Fruit fly (Drosophila melanogaster) whole organism, wandering third instar larva: ENCODE results near the gene RunxB.
A peak's percentile ranks its signal among the peaks of the same experiment; 100 is the strongest.

Source experiments
- Abd-B ChIP-seq: fragments of >200 bp; optimal IDR thresholded peaks from 2 replicates; lab custom pipeline; 2017; ENCODE audit warnings: missing biosample characterization, missing genetic modification characterization
- CG32264 ChIP-seq: fragments of 200-800 bp; sonication (Bioruptor generic); optimal IDR thresholded peaks from 2 replicates; lab custom pipeline; 2016; ENCODE audit warnings: missing biosample characterization, missing genetic modification characterization
- CG9705 ChIP-seq: fragments of 200-800 bp; sonication (Bioruptor generic); optimal IDR thresholded peaks from 2 replicates; lab custom pipeline; 2018; ENCODE audit warnings: missing biosample characterization, mild to moderate bottlenecking, missing genetic modification characterization
- CrebA ChIP-seq: fragments of 200-800 bp; sonication (Bioruptor generic); optimal IDR thresholded peaks from 2 replicates; lab custom pipeline; 2016; ENCODE audit warnings: missing biosample characterization, mild to moderate bottlenecking, missing genetic modification characterization, borderline replicate concordance
- Dfd ChIP-seq: fragments of >200 bp; optimal IDR thresholded peaks from 2 replicates; lab custom pipeline; 2017; ENCODE audit warnings: missing biosample characterization, missing genetic modification characterization
- Dif ChIP-seq: fragments of 200-275, 200-300 bp; sonication (Bioruptor generic); optimal IDR thresholded peaks from 2 replicates; lab custom pipeline; 2018; ENCODE audit warnings: missing biosample characterization, missing genetic modification characterization; ENCODE audit not compliant: partially characterized antibody
- GATAd ChIP-seq: sonication (Bioruptor generic); optimal IDR thresholded peaks from 2 replicates; lab custom pipeline; 2016; ENCODE audit warnings: missing biosample characterization, missing genetic modification characterization
- HLH106 ChIP-seq: fragments of 200-800 bp; optimal IDR thresholded peaks from 3 replicates; lab custom pipeline; 2019; ENCODE audit warnings: missing biosample characterization, mild to moderate bottlenecking, missing genetic modification characterization, moderate library complexity
- Hnf4 ChIP-seq: fragments of 200-800 bp; sonication (Bioruptor generic); optimal IDR thresholded peaks from 2 replicates; lab custom pipeline; 2016; ENCODE audit warnings: missing biosample characterization, mild to moderate bottlenecking, missing genetic modification characterization
- Hr78 ChIP-seq: fragments of >200 bp; optimal IDR thresholded peaks from 2 replicates; lab custom pipeline; 2017; ENCODE audit warnings: missing biosample characterization, missing genetic modification characterization
- Hr83 ChIP-seq: fragments of 200-300 bp; sonication (Bioruptor generic); optimal IDR thresholded peaks from 2 replicates; lab custom pipeline; 2016; ENCODE audit warnings: missing biosample characterization, mild to moderate bottlenecking, missing genetic modification characterization, moderate library complexity; ENCODE audit not compliant: poor library complexity, severe bottlenecking
- Jra ChIP-seq: sonication (Bioruptor generic); optimal IDR thresholded peaks from 2 replicates; lab custom pipeline; 2016; ENCODE audit warnings: missing biosample characterization, missing genetic modification characterization
- Mio ChIP-seq: sonication (Bioruptor generic); optimal IDR thresholded peaks from 2 replicates; lab custom pipeline; 2016; ENCODE audit warnings: missing biosample characterization, missing genetic modification characterization
- Myc ChIP-seq: fragments of >200 bp; optimal IDR thresholded peaks from 2 replicates; lab custom pipeline; 2017
- N ChIP-seq: fragments of >200 bp; optimal IDR thresholded peaks from 2 replicates; lab custom pipeline; 2018; ENCODE audit warnings: missing biosample characterization, missing external identifiers, missing genetic modification characterization
- OdsH ChIP-seq: fragments of 200-800 bp; sonication (Bioruptor generic); optimal IDR thresholded peaks from 2 replicates; lab custom pipeline; 2016; ENCODE audit warnings: missing biosample characterization, mild to moderate bottlenecking, missing genetic modification characterization
- Rel ChIP-seq, 2 experiments: fragments of 200-800 bp; sonication (Bioruptor generic) in 1 of 2; optimal IDR thresholded peaks; 2 replicates in 1 of 2; 3 replicates in 1 of 2; lab custom pipeline; 2016 to 2019; ENCODE audit warnings: mild to moderate bottlenecking in 2 of 2, missing biosample characterization in 2 of 2, missing genetic modification characterization in 2 of 2, moderate library complexity in 1 of 2
- Sp1 ChIP-seq: fragments of 200-800 bp; sonication (Bioruptor generic); optimal IDR thresholded peaks from 3 replicates; lab custom pipeline; 2019; ENCODE audit warnings: missing biosample characterization, mild to moderate bottlenecking, missing genetic modification characterization, moderate library complexity
- Vsx2 ChIP-seq: fragments of 200-300, 225-300 bp; sonication (Bioruptor generic); optimal IDR thresholded peaks from 2 replicates; lab custom pipeline; 2018; ENCODE audit warnings: missing biosample characterization, missing genetic modification characterization; ENCODE audit not compliant: partially characterized antibody
- br ChIP-seq: fragments of 200-800 bp; sonication (Bioruptor generic); optimal IDR thresholded peaks from 2 replicates; lab custom pipeline; 2016; ENCODE audit warnings: missing biosample characterization, missing genetic modification characterization
- brk ChIP-seq: fragments of 200-800 bp; sonication (Bioruptor generic); optimal IDR thresholded peaks from 2 replicates; lab custom pipeline; 2016; ENCODE audit warnings: missing biosample characterization, mild to moderate bottlenecking, missing genetic modification characterization
- dl ChIP-seq, 2 experiments: fragments of 175-275, 200-275 bp in 1 of 2; fragments of 200-275 bp in 1 of 2; sonication (Bioruptor generic); optimal IDR thresholded peaks; lab custom pipeline; 2018; ENCODE audit warnings: mild to moderate bottlenecking in 2 of 2, missing biosample characterization in 2 of 2, missing genetic modification characterization in 2 of 2, moderate library complexity in 2 of 2; ENCODE audit not compliant: partially characterized antibody in 2 of 2, insufficient read depth in 1 of 2
- dmrt93B ChIP-seq: fragments of 200-800 bp; sonication (Bioruptor generic); optimal IDR thresholded peaks from 2 replicates; lab custom pipeline; 2018; ENCODE audit warnings: missing biosample characterization, mild to moderate bottlenecking, missing genetic modification characterization
- dsf ChIP-seq: sonication (Bioruptor generic); optimal IDR thresholded peaks from 2 replicates; lab custom pipeline; 2016; ENCODE audit warnings: missing biosample characterization, missing genetic modification characterization, borderline replicate concordance
- ey ChIP-seq: fragments of 200-800 bp; sonication (Bioruptor generic); optimal IDR thresholded peaks from 2 replicates; lab custom pipeline; 2016; ENCODE audit warnings: missing biosample characterization, missing genetic modification characterization
- foxo ChIP-seq, 2 experiments: fragments of 200-800 bp; sonication (Bioruptor generic); optimal IDR thresholded peaks; 2 replicates in 1 of 2; 3 replicates in 1 of 2; lab custom pipeline; 2016 to 2017; ENCODE audit warnings: missing biosample characterization in 2 of 2, missing genetic modification characterization in 2 of 2
- fru ChIP-seq: fragments of 200-800 bp; sonication (Bioruptor generic); optimal IDR thresholded peaks from 3 replicates; lab custom pipeline; 2016; ENCODE audit warnings: missing biosample characterization, mild to moderate bottlenecking, missing genetic modification characterization
- h ChIP-seq: fragments of 200-800 bp; sonication (Bioruptor generic); optimal IDR thresholded peaks from 3 replicates; lab custom pipeline; 2016; ENCODE audit warnings: missing biosample characterization, mild to moderate bottlenecking, missing genetic modification characterization
- jim ChIP-seq: fragments of 175-275, 200-325 bp; sonication (Bioruptor generic); optimal IDR thresholded peaks from 2 replicates; lab custom pipeline; 2016; ENCODE audit warnings: missing biosample characterization, mild to moderate bottlenecking, missing genetic modification characterization
- lola ChIP-seq: fragments of >200 bp; optimal IDR thresholded peaks from 2 replicates; lab custom pipeline; 2017; ENCODE audit warnings: missing biosample characterization, missing genetic modification characterization
- pan ChIP-seq: fragments of >200 bp; optimal IDR thresholded peaks from 2 replicates; lab custom pipeline; 2017
- psq ChIP-seq: fragments of 200-800 bp; sonication (Bioruptor generic); optimal IDR thresholded peaks from 3 replicates; lab custom pipeline; 2017; ENCODE audit warnings: missing biosample characterization, mild to moderate bottlenecking, missing genetic modification characterization, moderate library complexity
- rgr ChIP-seq: fragments of 200-800 bp; sonication (Bioruptor generic); optimal IDR thresholded peaks from 3 replicates; lab custom pipeline; 2016; ENCODE audit warnings: missing biosample characterization, mild to moderate bottlenecking, missing genetic modification characterization
- sage ChIP-seq: fragments of 200-800 bp; sonication (Bioruptor generic); optimal IDR thresholded peaks from 2 replicates; lab custom pipeline; 2016; ENCODE audit warnings: missing biosample characterization, mild to moderate bottlenecking, missing genetic modification characterization
- sv ChIP-seq: fragments of 200-800 bp; sonication (Bioruptor generic); optimal IDR thresholded peaks from 3 replicates; lab custom pipeline; 2016; ENCODE audit warnings: missing biosample characterization, missing genetic modification characterization
- tai ChIP-seq: sonication (Bioruptor generic); optimal IDR thresholded peaks from 2 replicates; lab custom pipeline; 2016; ENCODE audit warnings: missing biosample characterization, missing genetic modification characterization
- usp ChIP-seq: fragments of >200 bp; optimal IDR thresholded peaks from 2 replicates; lab custom pipeline; 2017; ENCODE audit warnings: missing biosample characterization, missing genetic modification characterization
- woc ChIP-seq: sonication (Bioruptor generic); optimal IDR thresholded peaks from 2 replicates; lab custom pipeline; 2016; ENCODE audit warnings: missing biosample characterization, mild to moderate bottlenecking, missing genetic modification characterization

RunxB gene

DNA sequence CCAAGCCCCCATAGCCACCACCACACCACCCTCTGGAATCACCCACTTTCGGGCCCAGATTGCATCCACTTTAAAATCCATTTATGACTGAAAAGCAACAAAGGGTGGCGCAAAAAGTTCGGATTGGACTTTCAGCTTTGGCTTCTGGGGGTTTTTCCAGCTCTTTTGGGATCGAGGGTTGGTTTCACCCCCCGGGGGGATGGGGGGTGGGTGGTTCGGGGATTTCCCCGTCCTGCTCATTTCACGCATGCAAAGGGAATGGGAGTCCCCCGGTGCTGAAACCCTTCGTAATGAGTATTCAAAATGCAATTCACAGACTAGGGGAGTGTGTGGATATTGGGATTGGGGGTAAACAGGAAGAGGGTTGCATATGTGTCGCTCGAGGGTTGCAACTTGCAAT, 38.5 kb upstream of the RunxB start:
- no peak for TF ChIP-seq pan
- peak; percentile 96 for TF ChIP-seq Dfd (GFP tag; lab: Kevin White, UChicago)
- TF ChIP-seq Rel (GFP tag; optimal IDR thresholded peaks at IDR 0.05; lab: Kevin White, UChicago): no peak
- TF ChIP-seq Rel (tag; optimal IDR thresholded peaks at IDR 0.05; lab: Kevin White, UChicago): peak; percentile 86

DNA sequence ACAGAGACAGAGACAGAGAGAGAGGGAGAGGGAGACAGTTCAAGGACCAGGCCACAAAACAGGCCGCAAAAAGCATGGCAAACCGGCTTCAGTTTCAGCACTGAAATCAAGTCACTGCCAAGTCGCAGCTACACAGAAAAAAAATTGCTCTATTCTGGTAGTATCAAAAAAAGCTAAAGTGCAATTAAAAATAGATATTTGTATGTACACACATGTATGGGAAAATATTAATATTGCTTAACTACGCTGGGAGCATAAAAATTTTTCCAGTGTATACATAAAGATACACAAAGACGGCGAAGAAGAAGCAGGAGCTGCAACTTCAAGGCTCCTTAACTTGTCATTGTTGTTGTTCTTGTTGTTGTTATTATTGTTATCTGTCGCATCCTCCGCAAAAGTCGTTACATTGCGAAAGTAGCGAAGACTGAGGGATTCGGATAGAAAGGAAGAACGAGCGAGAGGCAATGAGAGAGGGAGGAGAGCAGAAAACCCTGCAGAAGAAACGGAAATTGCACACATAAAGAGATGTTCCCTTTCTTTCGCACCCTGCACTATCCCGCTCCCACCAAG, 37.2 kb upstream of the RunxB start:
- TF ChIP-seq woc (GFP tag; lab: Kevin White, UChicago): peak; percentile 95
- TF ChIP-seq Hnf4 (GFP tag; lab: Kevin White, UChicago): peak; percentile 95
- TF ChIP-seq tai: peak; percentile 87
- no peak for TF ChIP-seq Myc
- peak; percentile 87 to 96 for TF ChIP-seq foxo (GFP tag; optimal IDR thresholded peaks at IDR 0.05; lab: Kevin White, UChicago)
- TF ChIP-seq sv: no peak
- TF ChIP-seq h (GFP tag; lab: Kevin White, UChicago): peak; percentile 88
- TF ChIP-seq dl (GFP tag; optimal IDR thresholded peaks at IDR 0.05; lab: Kevin White, UChicago; ENCODE audit: insufficient read depth in 1 of 2, partially characterized antibody in 2 of 2): no peak
- TF ChIP-seq GATAd: peak; percentile 50
- TF ChIP-seq ey (GFP tag; lab: Kevin White, UChicago): peak; percentile 96
- TF ChIP-seq Jra (GFP tag; lab: Kevin White, UChicago): peak; percentile 93
- TF ChIP-seq dsf (GFP tag; lab: Kevin White, UChicago): peak; percentile 89
- TF ChIP-seq brk (GFP tag; lab: Kevin White, UChicago): peak; percentile 91
- TF ChIP-seq jim: peak; percentile 37
- TF ChIP-seq usp (GFP tag; lab: Kevin White, UChicago): no peak
- TF ChIP-seq Rel (GFP tag; optimal IDR thresholded peaks at IDR 0.05; lab: Kevin White, UChicago): peak; percentile 80
- TF ChIP-seq Rel (tag; optimal IDR thresholded peaks at IDR 0.05; lab: Kevin White, UChicago): peak; percentile 77
- no peak for TF ChIP-seq Vsx2 (GFP tag; lab: Kevin White, UChicago)
- TF ChIP-seq Dif (GFP tag; lab: Kevin White, UChicago): no peak
- peak; percentile 90 for TF ChIP-seq CG32264 (GFP tag; lab: Kevin White, UChicago)
- peak; percentile 33 for TF ChIP-seq Hr83 (GFP tag; lab: Kevin White, UChicago)
- no peak for TF ChIP-seq N (GFP tag; lab: Kevin White, UChicago)
- peak; percentile 70 for TF ChIP-seq Mio
- TF ChIP-seq sage (GFP tag; lab: Kevin White, UChicago): peak; percentile 48
- TF ChIP-seq Sp1: peak; percentile 95
- TF ChIP-seq dmrt93B (GFP tag; lab: Kevin White, UChicago): peak; percentile 65
- TF ChIP-seq CrebA: peak; percentile 66
- no peak for TF ChIP-seq Abd-B (GFP tag; lab: Kevin White, UChicago)
- peak; percentile 98 for TF ChIP-seq HLH106 (tag; lab: Kevin White, UChicago)
- peak; percentile 96 for TF ChIP-seq rgr (GFP tag; lab: Kevin White, UChicago)
- peak; percentile 98 for TF ChIP-seq fru
- TF ChIP-seq lola (GFP tag; lab: Kevin White, UChicago): no peak
- no peak for TF ChIP-seq Dfd (GFP tag; lab: Kevin White, UChicago)
- TF ChIP-seq Hr78: no peak
- TF ChIP-seq OdsH (GFP tag; lab: Kevin White, UChicago): peak; percentile 92
- no peak for TF ChIP-seq pan
- peak; percentile 74 for TF ChIP-seq CG9705
- TF ChIP-seq psq (GFP tag; lab: Kevin White, UChicago): peak; percentile 98
- TF ChIP-seq br: peak; percentile 96

- TF ChIP-seq dsf (GFP tag; lab: Kevin White, UChicago) (no peak), dmrt93B (GFP tag; lab: Kevin White, UChicago) (no peak), Mio (no peak), brk (GFP tag; lab: Kevin White, UChicago) (no peak), rgr (GFP tag; lab: Kevin White, UChicago) (no peak), foxo (GFP tag; optimal IDR thresholded peaks at IDR 0.05; lab: Kevin White, UChicago) (no peak), Dif (GFP tag; lab: Kevin White, UChicago) (no peak), ey (GFP tag; lab: Kevin White, UChicago) (no peak)
Observed at dm6 chrX:20501640-20502039, 36.7 kb upstream of the RunxB start.
